Worm (Caenorhabditis elegans) whole organism, midembryonic: ENCODE data around the gene hot-2.

ENCODE experiments used
- T22C8.4 ChIP-seq: fragments of 200-800 bp; sonication (Bioruptor generic); IDR thresholded peaks from 2 replicates; pipeline ENCODE4 v1.3.6; 2022; ENCODE audit warnings: missing genetic modification characterization, missing compliant biosample characterization
- flt-1 ChIP-seq: fragments of 200-800 bp; sonication (Bioruptor generic); IDR thresholded peaks from 2 replicates; pipeline ENCODE4 v1.3.6; 2022; ENCODE audit warnings: missing genetic modification characterization, missing compliant biosample characterization
- klf-2 ChIP-seq: fragments of 200-800 bp; sonication (Bioruptor generic); conservative IDR thresholded peaks from 2 replicates; pipeline ENCODE4 v1.3.6; 2022; ENCODE audit warnings: missing genetic modification reagents, missing genetic modification characterization, missing compliant biosample characterization
- med-1 ChIP-seq: sonication (generic microtip); optimal IDR thresholded peaks from 2 replicates; lab custom pipeline; 2017; ENCODE audit warnings: missing genetic modification characterization, mild to moderate bottlenecking, missing compliant biosample characterization, antibody characterized with exemption, missing genetic modification reagents; ENCODE audit not compliant: insufficient read depth
- ref-1 ChIP-seq: fragments of 200-800 bp; sonication (Bioruptor generic); conservative IDR thresholded peaks from 2 replicates; pipeline ENCODE4 v1.3.6; 2022; ENCODE audit warnings: missing genetic modification reagents, missing genetic modification characterization, missing compliant biosample characterization
- tab-1 ChIP-seq: fragments of 200-800 bp; sonication (Bioruptor generic); IDR thresholded peaks from 2 replicates; pipeline ENCODE4 v1.3.6; 2022; ENCODE audit warnings: missing genetic modification characterization, missing compliant biosample characterization
- ztf-23 ChIP-seq: fragments of 200-800 bp; sonication (Bioruptor generic); IDR thresholded peaks from 2 replicates; pipeline ENCODE4 v1.3.6; 2022; ENCODE audit warnings: missing genetic modification reagents, missing genetic modification characterization, missing compliant biosample characterization
- ztf-29 ChIP-seq: fragments of 200-800 bp; sonication (Bioruptor generic); IDR thresholded peaks from 2 replicates; pipeline ENCODE4 v1.3.6; 2022; ENCODE audit warnings: missing genetic modification reagents, missing genetic modification characterization, missing compliant biosample characterization

DNA sequence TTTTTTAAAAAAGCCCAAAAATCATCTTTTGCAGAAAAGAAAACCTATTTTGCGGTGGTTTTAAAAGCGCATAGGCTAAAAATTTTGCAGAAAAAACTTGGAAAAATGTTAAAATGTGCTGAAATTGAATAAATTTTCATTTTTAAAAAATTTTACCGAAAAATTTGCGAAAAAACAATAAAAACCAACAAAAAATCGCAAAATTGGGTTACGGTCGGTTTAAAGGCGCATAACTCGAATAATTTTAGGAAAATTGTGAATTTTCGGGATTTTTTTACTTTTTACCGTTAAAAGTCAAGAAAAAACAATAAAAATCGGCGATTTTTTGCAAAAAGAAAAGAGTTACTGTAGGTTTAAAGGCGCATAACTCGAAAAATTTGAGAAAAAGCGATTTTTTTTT lies 49.3 kb upstream of the hot-2 start:
- no peak for TF ChIP-seq T22C8.4 (GFP tag; lab: Robert Waterston, UW)
- TF ChIP-seq ref-1 (GFP tag; lab: Robert Waterston, UW) = no peak
- no peak for TF ChIP-seq klf-2 (GFP tag; lab: Robert Waterston, UW)
- TF ChIP-seq ztf-23 (GFP tag; lab: Robert Waterston, UW) = no peak
- TF ChIP-seq tab-1 (GFP tag; lab: Robert Waterston, UW) = no peak
- TF ChIP-seq flt-1 (GFP tag; lab: Robert Waterston, UW) = no peak
- TF ChIP-seq ztf-29 (GFP tag; lab: Robert Waterston, UW) = no peak
- TF ChIP-seq med-1 (GFP tag; lab: Kevin White, UChicago) = no peak
